Fruit fly (Drosophila melanogaster) whole organism: Measurements from ENCODE around the gene CARPB.

ENCODE experiments used
- CG8478 ChIP-seq: fragments of >200 bp; optimal IDR thresholded peaks from 2 replicates; lab custom pipeline; 2018; ENCODE audit warnings: inconsistent platforms
- psq ChIP-seq: fragments of >200 bp; optimal IDR thresholded peaks from 2 replicates; lab custom pipeline; 2017
- usp ChIP-seq: fragments of >200 bp; optimal IDR thresholded peaks from 2 replicates; lab custom pipeline; 2017; ENCODE audit warnings: missing biosample characterization, missing genetic modification characterization, mixed read lengths

DNA sequence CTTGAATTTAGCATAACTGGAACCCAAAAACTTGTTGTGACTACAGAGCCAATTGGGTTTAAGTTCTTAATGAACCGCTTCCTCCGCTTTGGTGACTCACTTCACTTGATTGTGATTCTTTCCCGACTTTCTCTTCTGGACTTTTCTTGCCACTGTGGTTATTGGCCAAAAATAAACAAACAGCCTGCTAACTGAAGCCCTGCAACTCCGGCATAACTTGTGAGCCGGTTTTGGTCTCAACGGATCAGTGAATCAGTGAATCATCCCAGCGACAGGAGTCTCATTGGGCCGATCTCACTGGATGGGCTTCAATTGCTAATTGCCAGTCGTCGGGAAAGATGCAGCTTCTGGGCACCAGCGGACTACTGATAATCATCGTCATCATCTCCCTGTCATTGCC is 99.9 kb downstream of the CARPB start:
- TF ChIP-seq psq (lab: Kevin White, UChicago): no peak
- TF ChIP-seq usp (GFP tag; lab: Kevin White, UChicago): no peak
- TF ChIP-seq CG8478 (lab: Kevin White, UChicago): no peak
